Fruit fly (Drosophila melanogaster) whole organism, prepupa: ENCODE data around the gene Mettl4.

Experiments used
- CG10631 ChIP-seq: fragments of 200-800 bp; sonication (Bioruptor generic); optimal IDR thresholded peaks from 2 replicates; lab custom pipeline; 2016; ENCODE audit warnings: missing biosample characterization, missing genetic modification characterization
- CG11294 ChIP-seq: fragments of 200-800 bp; sonication (Bioruptor generic); IDR thresholded peaks from 2 replicates; pipeline ENCODE4 v1.3.6; 2022; ENCODE audit warnings: missing biosample characterization, missing genetic modification characterization
- CG11762 ChIP-seq: fragments of 200-800 bp; sonication (Bioruptor generic); optimal IDR thresholded peaks from 3 replicates; lab custom pipeline; 2016; ENCODE audit warnings: missing biosample characterization, missing genetic modification characterization; ENCODE audit not compliant: insufficient read depth
- CG11902 ChIP-seq: fragments of 200-800 bp; sonication (Bioruptor generic); optimal IDR thresholded peaks from 3 replicates; lab custom pipeline; 2016; ENCODE audit warnings: missing biosample characterization, missing genetic modification characterization
- CG15336 ChIP-seq: fragments of 200-800 bp; sonication (Bioruptor generic); IDR thresholded peaks from 2 replicates; pipeline ENCODE4 v1.3.6; 2022; ENCODE audit warnings: missing biosample characterization, missing genetic modification characterization
- CG1621 ChIP-seq: fragments of 200-800 bp; sonication (Bioruptor generic); optimal IDR thresholded peaks from 3 replicates; lab custom pipeline; 2018; ENCODE audit warnings: missing biosample characterization, mild to moderate bottlenecking, missing genetic modification characterization
- CG3032 ChIP-seq: fragments of 200-800 bp; optimal IDR thresholded peaks from 2 replicates; lab custom pipeline; 2019; ENCODE audit warnings: missing biosample characterization, mild to moderate bottlenecking, missing genetic modification characterization, moderate library complexity
- CG31627 ChIP-seq: fragments of 200-800 bp; sonication (Bioruptor generic); optimal IDR thresholded peaks from 3 replicates; lab custom pipeline; 2016; ENCODE audit warnings: missing biosample characterization, missing genetic modification characterization
- CG32006 ChIP-seq: fragments of 200-800 bp; sonication (Bioruptor generic); optimal IDR thresholded peaks from 3 replicates; lab custom pipeline; 2017; ENCODE audit warnings: missing biosample characterization, mild to moderate bottlenecking, missing genetic modification characterization
- CG4318 ChIP-seq: fragments of 200-800 bp; sonication (Bioruptor generic); optimal IDR thresholded peaks from 3 replicates; lab custom pipeline; 2017; ENCODE audit warnings: missing biosample characterization, mild to moderate bottlenecking, missing genetic modification characterization
- CG6276 ChIP-seq: fragments of 200-800 bp; sonication (Bioruptor generic); optimal IDR thresholded peaks from 2 replicates; lab custom pipeline; 2017; ENCODE audit warnings: missing biosample characterization, mild to moderate bottlenecking, missing genetic modification characterization
- CG6808 ChIP-seq: fragments of 200-800 bp; sonication (Bioruptor generic); optimal IDR thresholded peaks from 3 replicates; lab custom pipeline; 2017; ENCODE audit warnings: missing biosample characterization, missing genetic modification characterization, mild to moderate bottlenecking, moderate library complexity, missing genetic modification reagents
- CG6854 ChIP-seq: fragments of 200-800 bp; sonication (Bioruptor generic); optimal IDR thresholded peaks from 2 replicates; lab custom pipeline; 2017; ENCODE audit warnings: missing biosample characterization, mild to moderate bottlenecking, missing genetic modification characterization
- Eip75B ChIP-seq: fragments of 200-800 bp; sonication (Bioruptor generic); optimal IDR thresholded peaks from 3 replicates; lab custom pipeline; 2016; ENCODE audit warnings: missing biosample characterization, missing genetic modification characterization
- Eip93F ChIP-seq: fragments of 200-800 bp; sonication (Bioruptor generic); optimal IDR thresholded peaks from 2 replicates; lab custom pipeline; 2016; ENCODE audit warnings: missing biosample characterization, mild to moderate bottlenecking, missing genetic modification characterization
- Ets21C ChIP-seq: fragments of 200-800 bp; sonication (Bioruptor generic); optimal IDR thresholded peaks from 3 replicates; lab custom pipeline; 2016; ENCODE audit warnings: missing biosample characterization, missing genetic modification characterization
- Hr38 ChIP-seq: sonication (Bioruptor generic); optimal IDR thresholded peaks from 2 replicates; lab custom pipeline; 2016; ENCODE audit warnings: missing biosample characterization, missing genetic modification characterization
- Lpt ChIP-seq: fragments of 200-800 bp; sonication (Bioruptor generic); optimal IDR thresholded peaks from 3 replicates; lab custom pipeline; 2016; ENCODE audit warnings: missing biosample characterization, missing genetic modification characterization
- OdsH ChIP-seq: fragments of 200-800 bp; sonication (Bioruptor generic); optimal IDR thresholded peaks from 3 replicates; lab custom pipeline; 2016; ENCODE audit warnings: missing biosample characterization, missing genetic modification characterization
- Sox102F ChIP-seq: fragments of 200-800 bp; sonication (Bioruptor generic); optimal IDR thresholded peaks from 2 replicates; lab custom pipeline; 2016; ENCODE audit warnings: missing biosample characterization, mild to moderate bottlenecking, missing genetic modification characterization
- Sox14 ChIP-seq: fragments of 200-800 bp; sonication (Bioruptor generic); optimal IDR thresholded peaks from 3 replicates; lab custom pipeline; 2016; ENCODE audit warnings: missing biosample characterization, missing genetic modification characterization
- Sox15 ChIP-seq: fragments of 200-800 bp; sonication (Bioruptor generic); optimal IDR thresholded peaks from 3 replicates; lab custom pipeline; 2016; ENCODE audit warnings: missing biosample characterization, missing genetic modification characterization
- acj6 ChIP-seq: fragments of 200-800 bp; sonication (Bioruptor generic); optimal IDR thresholded peaks from 3 replicates; lab custom pipeline; 2016; ENCODE audit warnings: missing biosample characterization, missing genetic modification characterization
- cyc ChIP-seq: fragments of 200-800 bp; sonication (Bioruptor generic); optimal IDR thresholded peaks from 3 replicates; lab custom pipeline; 2016; ENCODE audit warnings: missing biosample characterization, missing genetic modification characterization
- dac ChIP-seq: fragments of 200-800 bp; sonication (Bioruptor generic); optimal IDR thresholded peaks from 2 replicates; lab custom pipeline; 2017; ENCODE audit warnings: missing biosample characterization, mild to moderate bottlenecking, missing genetic modification characterization
- dsx ChIP-seq: fragments of 200-800 bp; optimal IDR thresholded peaks from 3 replicates; lab custom pipeline; 2019; ENCODE audit warnings: missing biosample characterization, mild to moderate bottlenecking, missing genetic modification characterization, moderate library complexity; ENCODE audit not compliant: poor library complexity, severe bottlenecking
- esn ChIP-seq: fragments of 200-800 bp; sonication (Bioruptor generic); optimal IDR thresholded peaks from 2 replicates; lab custom pipeline; 2016; ENCODE audit warnings: missing biosample characterization, mild to moderate bottlenecking, missing genetic modification characterization, moderate library complexity
- fd59A ChIP-seq: fragments of 200-800 bp; sonication (Bioruptor generic); optimal IDR thresholded peaks from 2 replicates; lab custom pipeline; 2017; ENCODE audit warnings: missing biosample characterization, mild to moderate bottlenecking, missing genetic modification characterization, missing genetic modification reagents
- lz ChIP-seq: fragments of 200-800 bp; sonication (Bioruptor generic); optimal IDR thresholded peaks from 3 replicates; lab custom pipeline; 2016; ENCODE audit warnings: missing biosample characterization, missing genetic modification characterization
- net ChIP-seq: fragments of 200-800 bp; sonication (Bioruptor generic); optimal IDR thresholded peaks from 3 replicates; lab custom pipeline; 2016; ENCODE audit warnings: missing biosample characterization, missing genetic modification characterization
- salr ChIP-seq, 2 experiments: fragments of 200-800 bp; sonication (Bioruptor generic); optimal IDR thresholded peaks; 3 replicates each; lab custom pipeline; 2016 to 2018; ENCODE audit warnings: missing biosample characterization in 2 of 2, missing genetic modification characterization in 2 of 2, mild to moderate bottlenecking in 1 of 2
- spab ChIP-seq: fragments of 200-800 bp; sonication (Bioruptor generic); optimal IDR thresholded peaks from 2 replicates; lab custom pipeline; 2017; ENCODE audit warnings: missing biosample characterization, mild to moderate bottlenecking, missing genetic modification characterization, missing genetic modification reagents
- svp ChIP-seq: fragments of 200-800 bp; sonication (Bioruptor generic); peaks from one replicate; lab custom pipeline; 2016; ENCODE audit warnings: missing biosample characterization, missing genetic modification characterization
- topi ChIP-seq: fragments of 200-800 bp; sonication (Bioruptor generic); optimal IDR thresholded peaks from 3 replicates; lab custom pipeline; 2016; ENCODE audit warnings: missing biosample characterization, missing genetic modification characterization
- vri ChIP-seq: fragments of 200-800 bp; sonication (Bioruptor generic); optimal IDR thresholded peaks from 3 replicates; lab custom pipeline; 2016; ENCODE audit warnings: missing biosample characterization, mild to moderate bottlenecking, missing genetic modification characterization

Gene Mettl4

dm6 chr3R:16646952-16647715 is 3.8 kb downstream of the Mettl4 start, which contains the start of the genes CG10324 and CCT3 (continued):
- TF ChIP-seq Sox102F (no peak), CG31627 (GFP tag; lab: Kevin White, UChicago) (peak; percentile 66), Ets21C (no peak), cyc (GFP tag; lab: Kevin White, UChicago) (peak; percentile 62), CG10631 (GFP tag; lab: Kevin White, UChicago) (no peak), Sox14 (GFP tag; lab: Kevin White, UChicago) (peak; percentile 60), CG1621 (tag; lab: Kevin White, UChicago) (no peak), CG6808 (no peak)

dm6 chr3R:16643591-16643990 is 7.4 kb downstream of the Mettl4 start, which contains the start of gene Arl6IP1:
Gene Arl6IP1 (plus strand): TSS chr3R:16643605.
- no peak for TF ChIP-seq CG3032 (tag; lab: Kevin White, UChicago)
- TF ChIP-seq OdsH (GFP tag; lab: Kevin White, UChicago), result no peak
- TF ChIP-seq CG4318 (GFP tag; lab: Kevin White, UChicago), result no peak
- TF ChIP-seq topi (GFP tag; lab: Kevin White, UChicago), result no peak
- no peak for TF ChIP-seq CG32006
- no peak for TF ChIP-seq CG15336 (GFP tag; lab: Robert Waterston, UW)
- TF ChIP-seq CG31627 (GFP tag; lab: Kevin White, UChicago), result no peak
- no peak for TF ChIP-seq acj6 (GFP tag; lab: Kevin White, UChicago)
- TF ChIP-seq Sox14 (GFP tag; lab: Kevin White, UChicago), result no peak
- no peak for TF ChIP-seq cyc (GFP tag; lab: Kevin White, UChicago)
- TF ChIP-seq CG11762, result no peak
- no peak for TF ChIP-seq Hr38 (GFP tag; lab: Kevin White, UChicago)
- TF ChIP-seq svp (GFP tag; lab: Kevin White, UChicago), result no peak
- no peak for TF ChIP-seq Lpt (GFP tag; lab: Kevin White, UChicago)
- no peak for TF ChIP-seq salr (GFP tag; optimal IDR thresholded peaks at IDR 0.05; lab: Kevin White, UChicago)
- no peak for TF ChIP-seq CG11902 (GFP tag; lab: Kevin White, UChicago)
- TF ChIP-seq dac, result no peak
- no peak for TF ChIP-seq Eip93F (GFP tag; lab: Kevin White, UChicago)
- TF ChIP-seq spab (GFP tag; lab: Kevin White, UChicago), result no peak
- TF ChIP-seq Sox15, result no peak

- TF ChIP-seq Eip93F (GFP tag; lab: Kevin White, UChicago), result no peak
Measured at dm6 chr3R:16640005-16640408, 10.9 kb downstream of the Mettl4 start, which contains the start of gene nonA-l. Gene nonA-l (plus strand): TSS chr3R:16640205.

dm6 chr3R:16632698-16633097 is 18.3 kb downstream of the Mettl4 start:
- TF ChIP-seq CG15336 (GFP tag; lab: Robert Waterston, UW), result no peak
- no peak for TF ChIP-seq CG6854
- no peak for TF ChIP-seq lz (GFP tag; lab: Kevin White, UChicago)
- TF ChIP-seq esn, result no peak
- no peak for TF ChIP-seq Sox15
- TF ChIP-seq CG3032 (tag; lab: Kevin White, UChicago), result no peak
- no peak for TF ChIP-seq fd59A (GFP tag; lab: Kevin White, UChicago)
- TF ChIP-seq CG11294 (GFP tag; lab: Robert Waterston, UW), result no peak
- TF ChIP-seq Sox14 (GFP tag; lab: Kevin White, UChicago), result no peak
- no peak for TF ChIP-seq net (GFP tag; lab: Kevin White, UChicago)
- TF ChIP-seq dac, result no peak
- TF ChIP-seq dsx (GFP tag; lab: Kevin White, UChicago), result no peak
- TF ChIP-seq Eip75B (GFP tag; lab: Kevin White, UChicago), result no peak
- no peak for TF ChIP-seq CG32006
- TF ChIP-seq vri, result no peak
- no peak for TF ChIP-seq CG11902 (GFP tag; lab: Kevin White, UChicago)
- TF ChIP-seq CG6276, result no peak
